Worm (Caenorhabditis elegans) whole organism, early embryonic: ENCODE data around the gene his-71.

Experiments used
- B0310.2 ChIP-seq: sonication (generic microtip); optimal IDR thresholded peaks from 2 replicates; lab custom pipeline; 2016; ENCODE audit warnings: mild to moderate bottlenecking, missing genetic modification characterization, missing compliant biosample characterization
- F13C5.2 ChIP-seq: sonication (generic microtip); optimal IDR thresholded peaks from 2 replicates; lab custom pipeline; 2017; ENCODE audit warnings: mild to moderate bottlenecking, missing genetic modification characterization, inconsistent platforms, missing compliant biosample characterization
- aly-1 ChIP-seq: sonication (generic microtip); optimal IDR thresholded peaks from 2 replicates; lab custom pipeline; 2016; ENCODE audit warnings: missing genetic modification characterization, missing compliant biosample characterization
- ama-1 ChIP-seq: fragments of 150-350 bp; optimal IDR thresholded peaks from 2 replicates; lab custom pipeline; 2014
- ceh-13 ChIP-seq: fragments of 200-800 bp; sonication (Bioruptor generic); optimal IDR thresholded peaks from 2 replicates; lab custom pipeline; 2018; ENCODE audit warnings: mild to moderate bottlenecking, missing genetic modification characterization, missing compliant biosample characterization
- ceh-36 ChIP-seq: sonication (generic microtip); optimal IDR thresholded peaks from 2 replicates; lab custom pipeline; 2016; ENCODE audit warnings: missing genetic modification characterization, inconsistent platforms, missing compliant biosample characterization
- ets-7 ChIP-seq: sonication (generic microtip); optimal IDR thresholded peaks from 2 replicates; lab custom pipeline; 2016; ENCODE audit warnings: missing genotype, missing genetic modification characterization, missing compliant biosample characterization
- flt-1 ChIP-seq: fragments of 200-800 bp; sonication (Bioruptor generic); IDR thresholded peaks from 2 replicates; pipeline ENCODE4 v1.3.6; 2022; ENCODE audit warnings: missing genetic modification characterization, missing compliant biosample characterization
- hmbx-1 ChIP-seq: sonication (generic microtip); optimal IDR thresholded peaks from 2 replicates; lab custom pipeline; 2016; ENCODE audit warnings: mild to moderate bottlenecking, missing genetic modification characterization, missing compliant biosample characterization
- hmg-4 ChIP-seq: fragments of 200-800 bp; sonication (Bioruptor generic); optimal IDR thresholded peaks from 2 replicates; lab custom pipeline; 2018; ENCODE audit warnings: mild to moderate bottlenecking, missing genetic modification characterization, missing compliant biosample characterization
- hnd-1 ChIP-seq: sonication (generic microtip); optimal IDR thresholded peaks from 2 replicates; lab custom pipeline; 2016; ENCODE audit warnings: missing genetic modification characterization, missing compliant biosample characterization
- pes-1 ChIP-seq: fragments of 200-800 bp; sonication (Bioruptor generic); IDR thresholded peaks from 2 replicates; pipeline ENCODE4 v1.3.6; 2022; ENCODE audit warnings: missing genetic modification reagents, missing genetic modification characterization, missing compliant biosample characterization
- scrt-1 ChIP-seq: fragments of 200-800 bp; sonication (Bioruptor generic); IDR thresholded peaks from 2 replicates; pipeline ENCODE4 v1.3.6; 2022; ENCODE audit warnings: missing genetic modification characterization, missing compliant biosample characterization
- sea-1 ChIP-seq: fragments of 200-800 bp; sonication (Bioruptor generic); conservative IDR thresholded peaks from 2 replicates; pipeline ENCODE4 v1.3.6; 2022; ENCODE audit warnings: missing genetic modification characterization, missing compliant biosample characterization
- tbx-11 ChIP-seq: fragments of 200-800 bp; sonication (Bioruptor generic); IDR thresholded peaks from 2 replicates; pipeline ENCODE4 v1.3.6; 2022; ENCODE audit warnings: missing genetic modification characterization, missing compliant biosample characterization
- tbx-37 ChIP-seq: fragments of 200-800 bp; sonication (Bioruptor generic); conservative IDR thresholded peaks from 2 replicates; pipeline ENCODE4 v1.3.6; 2022; ENCODE audit warnings: missing genetic modification reagents, missing genetic modification characterization, missing compliant biosample characterization
- tra-4 ChIP-seq: sonication (generic microtip); optimal IDR thresholded peaks from 2 replicates; lab custom pipeline; 2017; ENCODE audit warnings: missing genetic modification characterization, missing compliant biosample characterization

The his-71 gene

DNA sequence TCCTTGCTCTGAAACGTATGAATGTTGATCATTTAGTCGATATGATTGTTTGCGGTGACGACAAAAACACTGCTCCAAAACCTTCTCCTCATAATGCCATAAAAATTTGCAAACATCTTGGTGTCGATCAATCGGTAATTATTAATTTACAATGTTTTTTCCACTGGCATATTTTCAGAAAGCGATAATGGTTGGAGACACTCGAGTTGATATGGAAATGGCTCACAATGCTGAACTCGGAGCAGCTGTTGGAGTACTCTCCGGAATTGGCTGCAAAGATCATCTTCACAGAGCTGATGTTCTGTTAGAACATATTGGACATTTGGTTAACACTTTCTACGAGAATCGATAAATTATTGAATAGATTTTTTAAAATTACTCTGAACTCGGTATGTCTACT is 6.6 kb upstream of the his-71 start:
- TF ChIP-seq hnd-1 (tag; lab: Kevin White, UChicago) (no peak), hmg-4 (no peak), tbx-37 (no peak), B0310.2 (no peak), tbx-11 (GFP tag; lab: Robert Waterston, UW) (no peak), pes-1 (no peak), aly-1 (tag; lab: Kevin White, UChicago) (no peak)

DNA sequence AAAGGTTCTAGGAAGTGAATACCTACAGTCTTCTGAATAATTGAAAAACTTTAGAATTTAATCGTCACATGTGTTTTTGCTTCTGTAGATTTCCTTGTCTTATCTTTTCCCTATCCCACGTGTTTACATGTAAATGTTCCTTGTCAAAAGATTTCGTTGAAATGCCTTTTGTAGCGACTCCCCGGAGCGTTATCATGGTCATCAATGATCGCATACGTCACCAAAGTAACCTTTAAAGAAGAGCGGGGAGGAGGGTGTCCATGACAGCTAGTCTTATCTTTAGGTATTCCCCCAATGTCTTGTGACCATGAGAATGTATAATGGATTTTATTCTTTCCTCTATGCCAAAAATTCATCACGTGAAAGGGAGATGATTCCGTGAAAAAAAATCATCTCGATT is 5.0 kb upstream of the his-71 start:
- TF ChIP-seq B0310.2 (no peak), F13C5.2 (tag; lab: Kevin White, UChicago) (no peak), ceh-36 (tag; lab: Kevin White, UChicago) (no peak), ets-7 (tag; lab: Kevin White, UChicago) (no peak), sea-1 (GFP tag; lab: Robert Waterston, UW) (no peak), flt-1 (GFP tag; lab: Robert Waterston, UW) (no peak), tbx-11 (GFP tag; lab: Robert Waterston, UW) (no peak), ama-1 (lab: Kevin White, UChicago) (no peak), tbx-37 (no peak), scrt-1 (no peak), ceh-13 (GFP tag; lab: Kevin White, UChicago) (no peak), hnd-1 (tag; lab: Kevin White, UChicago) (no peak), pes-1 (no peak)

DNA sequence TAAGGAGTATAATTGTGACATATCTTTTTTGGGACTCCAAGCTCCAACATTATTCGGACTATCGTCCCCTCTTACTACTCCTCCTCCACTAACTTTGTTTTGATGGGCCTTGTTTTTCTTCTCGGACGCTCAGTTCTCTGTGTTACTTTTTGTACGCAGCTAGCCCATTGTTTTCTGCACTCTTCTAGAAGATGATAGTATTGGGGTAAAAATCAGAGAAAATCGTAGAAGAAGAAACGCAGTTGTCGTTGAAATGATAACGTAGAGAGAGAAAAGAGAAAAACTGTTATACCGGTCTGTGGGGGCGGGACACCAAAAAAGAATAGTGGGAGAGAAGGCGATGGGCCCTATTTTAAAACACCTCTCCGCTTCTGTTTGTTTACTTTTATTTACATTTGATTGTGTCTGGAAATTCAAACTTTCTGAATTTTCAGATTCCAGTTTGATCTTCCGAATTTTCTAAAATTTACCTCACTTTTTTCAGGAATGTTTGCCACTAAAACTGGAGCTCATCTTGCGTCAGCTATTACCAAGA is 3.7 kb upstream of the his-71 start, which contains the start of gene F45E1.4:
F45E1.4 (plus strand) TSS at position 485 of the 535 bp plus-strand sequence.
- TF ChIP-seq B0310.2 (no peak), hmg-4 (no peak), tbx-11 (GFP tag; lab: Robert Waterston, UW) (no peak), ceh-13 (GFP tag; lab: Kevin White, UChicago) (no peak), F13C5.2 (tag; lab: Kevin White, UChicago) (no peak), ceh-36 (tag; lab: Kevin White, UChicago) (no peak), pes-1 (no peak), hnd-1 (tag; lab: Kevin White, UChicago) (no peak), ama-1 (lab: Kevin White, UChicago) (no peak), tbx-37 (no peak), flt-1 (GFP tag; lab: Robert Waterston, UW) (no peak), scrt-1 (no peak), tra-4 (tag; lab: Kevin White, UChicago) (no peak), aly-1 (tag; lab: Kevin White, UChicago) (no peak), sea-1 (GFP tag; lab: Robert Waterston, UW) (no peak), ets-7 (tag; lab: Kevin White, UChicago) (no peak)

DNA sequence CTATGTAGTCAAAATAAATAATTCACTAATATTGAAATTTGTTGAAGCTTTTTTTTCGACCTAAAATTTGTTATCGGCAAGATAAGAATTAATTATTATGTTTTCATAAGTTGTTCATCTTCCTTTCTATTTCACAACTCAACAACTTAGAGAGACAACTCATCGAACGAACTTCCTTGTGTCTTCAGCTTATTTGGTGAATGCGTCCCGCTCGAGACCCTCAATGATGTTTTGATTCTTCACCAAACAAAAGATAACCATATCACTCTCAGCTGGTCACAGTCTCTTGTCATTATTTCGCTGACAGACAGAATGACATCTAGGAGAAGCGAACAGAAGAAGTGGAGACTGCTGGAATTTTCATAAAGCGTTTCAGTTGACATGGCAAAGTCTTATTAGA is 2.9 kb upstream of the his-71 start:
- TF ChIP-seq F13C5.2 (tag; lab: Kevin White, UChicago) (no peak), tra-4 (tag; lab: Kevin White, UChicago) (no peak), ceh-13 (GFP tag; lab: Kevin White, UChicago) (no peak), ceh-36 (tag; lab: Kevin White, UChicago) (no peak), hmg-4 (no peak), tbx-37 (no peak), tbx-11 (GFP tag; lab: Robert Waterston, UW) (no peak), flt-1 (GFP tag; lab: Robert Waterston, UW) (no peak), hnd-1 (tag; lab: Kevin White, UChicago) (no peak), scrt-1 (no peak), sea-1 (GFP tag; lab: Robert Waterston, UW) (no peak), hmbx-1 (tag; lab: Kevin White, UChicago) (no peak), pes-1 (no peak), ets-7 (tag; lab: Kevin White, UChicago) (no peak), B0310.2 (no peak), ama-1 (lab: Kevin White, UChicago) (no peak), aly-1 (tag; lab: Kevin White, UChicago) (no peak)

DNA sequence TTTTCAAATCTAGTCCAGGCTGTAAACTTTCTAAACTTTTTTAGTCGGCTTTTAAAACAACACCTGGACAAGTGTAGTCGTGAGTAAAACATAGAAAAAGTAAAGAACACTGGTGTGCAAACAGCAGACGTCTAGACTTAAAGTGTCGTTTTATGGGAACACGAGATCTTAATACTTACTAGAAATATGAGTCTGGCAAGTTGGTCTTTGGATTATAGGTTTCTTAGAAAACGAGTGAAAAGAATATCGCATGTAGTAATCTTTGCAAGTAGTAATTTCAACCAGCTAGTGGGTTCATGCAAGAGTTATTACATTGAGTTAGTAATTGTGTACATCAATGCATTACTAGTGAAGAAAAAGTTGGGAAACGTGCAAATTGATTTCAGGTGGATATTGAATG is 4.4 kb downstream of the his-71 start:
- TF ChIP-seq pes-1 (no peak), tra-4 (tag; lab: Kevin White, UChicago) (no peak), B0310.2 (no peak), flt-1 (GFP tag; lab: Robert Waterston, UW) (no peak), sea-1 (GFP tag; lab: Robert Waterston, UW) (no peak), aly-1 (tag; lab: Kevin White, UChicago) (no peak), ets-7 (tag; lab: Kevin White, UChicago) (no peak), tbx-11 (GFP tag; lab: Robert Waterston, UW) (no peak), hmbx-1 (tag; lab: Kevin White, UChicago) (no peak), ceh-36 (tag; lab: Kevin White, UChicago) (no peak), ceh-13 (GFP tag; lab: Kevin White, UChicago) (no peak), F13C5.2 (tag; lab: Kevin White, UChicago) (no peak)

DNA sequence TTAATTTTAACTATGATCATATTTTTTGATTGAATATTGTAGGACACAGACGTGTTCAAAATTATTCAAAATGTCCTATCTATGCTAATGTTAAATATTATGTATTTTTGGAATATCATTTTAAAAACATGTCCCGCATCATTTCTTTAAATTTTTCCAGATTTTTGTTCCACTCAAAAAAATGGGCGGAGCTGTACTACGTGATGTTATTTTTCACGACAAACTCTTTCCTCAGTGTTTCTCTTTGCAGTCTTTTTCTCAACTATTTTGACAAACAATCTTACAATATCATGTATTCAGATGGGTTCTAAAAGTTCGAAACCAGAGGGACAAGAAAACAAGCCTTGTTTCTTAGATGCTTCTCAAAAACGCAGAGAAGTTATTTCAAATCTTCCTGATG is 5.5 kb downstream of the his-71 start, which contains the start of gene F45E1.5:
F45E1.5 (plus strand) TSS at position 301 of the 400 bp plus-strand sequence.
- TF ChIP-seq scrt-1 = no peak
- no peak for TF ChIP-seq tra-4 (tag; lab: Kevin White, UChicago)
- TF ChIP-seq ceh-36 (tag; lab: Kevin White, UChicago) = no peak
- no peak for TF ChIP-seq B0310.2
- no peak for TF ChIP-seq flt-1 (GFP tag; lab: Robert Waterston, UW)
- no peak for TF ChIP-seq F13C5.2 (tag; lab: Kevin White, UChicago)
- no peak for TF ChIP-seq hnd-1 (tag; lab: Kevin White, UChicago)

DNA sequence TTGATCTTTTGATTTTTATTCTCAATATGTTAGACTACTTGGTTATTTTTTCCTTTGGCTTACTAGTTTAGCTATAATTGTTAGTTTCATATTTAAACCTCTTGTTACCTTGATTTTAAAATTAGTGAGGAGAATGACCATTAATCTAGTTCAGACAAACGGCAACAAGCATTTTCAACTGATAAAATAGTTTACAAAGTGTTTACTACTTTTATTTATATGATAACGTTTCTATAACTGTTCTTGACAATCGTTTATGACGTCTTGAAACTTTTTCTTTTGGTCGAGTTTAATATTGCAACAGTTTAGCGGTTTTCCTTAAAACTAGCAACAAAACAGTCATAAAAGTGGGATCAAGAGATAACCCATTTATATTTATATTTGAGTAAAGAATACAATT is 6.1 kb downstream of the his-71 start:
- TF ChIP-seq hnd-1 (tag; lab: Kevin White, UChicago) = no peak
- TF ChIP-seq tbx-37 = no peak
- no peak for TF ChIP-seq hmbx-1 (tag; lab: Kevin White, UChicago)
- no peak for TF ChIP-seq ceh-36 (tag; lab: Kevin White, UChicago)
- no peak for TF ChIP-seq ets-7 (tag; lab: Kevin White, UChicago)
- TF ChIP-seq flt-1 (GFP tag; lab: Robert Waterston, UW) = no peak
- no peak for TF ChIP-seq ama-1 (lab: Kevin White, UChicago)
- no peak for TF ChIP-seq B0310.2
- TF ChIP-seq ceh-13 (GFP tag; lab: Kevin White, UChicago) = no peak
- TF ChIP-seq sea-1 (GFP tag; lab: Robert Waterston, UW) = no peak
- TF ChIP-seq pes-1 = no peak
- no peak for TF ChIP-seq F13C5.2 (tag; lab: Kevin White, UChicago)
- no peak for TF ChIP-seq scrt-1
- no peak for TF ChIP-seq aly-1 (tag; lab: Kevin White, UChicago)
- TF ChIP-seq tra-4 (tag; lab: Kevin White, UChicago) = no peak
- no peak for TF ChIP-seq hmg-4
- TF ChIP-seq tbx-11 (GFP tag; lab: Robert Waterston, UW) = no peak
